Worm (Caenorhabditis elegans) whole organism, L2 larva: ENCODE measurements around the gene T21B4.3.

Experiments
- R02D3.7 ChIP-seq: fragments of 150-350 bp; optimal IDR thresholded peaks from 2 replicates; lab custom pipeline; 2014; ENCODE audit warnings: missing biosample characterization, missing genetic modification characterization
- aly-2 ChIP-seq: fragments of 150-350 bp; optimal IDR thresholded peaks from 2 replicates; lab custom pipeline; 2014; ENCODE audit warnings: missing biosample characterization, missing genetic modification characterization
- elt-3 ChIP-seq: sonication (generic microtip); optimal IDR thresholded peaks from 2 replicates; lab custom pipeline; 2017; ENCODE audit warnings: missing biosample characterization, missing genetic modification characterization
- fos-1 ChIP-seq: fragments of 150-350 bp; optimal IDR thresholded peaks from 2 replicates; lab custom pipeline; 2014; ENCODE audit warnings: missing biosample characterization, missing genetic modification characterization
- nhr-10 ChIP-seq: sonication (generic microtip); optimal IDR thresholded peaks from 2 replicates; lab custom pipeline; 2017; ENCODE audit warnings: missing biosample characterization, missing genetic modification characterization
- sem-4 ChIP-seq: fragments of 150-350 bp; optimal IDR thresholded peaks from 2 replicates; lab custom pipeline; 2014; ENCODE audit warnings: missing biosample characterization, missing genetic modification reagents, missing genetic modification characterization
- unc-62 ChIP-seq: fragments of 150-350 bp; optimal IDR thresholded peaks from 2 replicates; lab custom pipeline; 2014; ENCODE audit warnings: missing biosample characterization, missing genetic modification reagents, missing genetic modification characterization

- TF ChIP-seq fos-1 (tag; lab: Kevin White, UChicago) = no peak
- no peak for TF ChIP-seq elt-3
- TF ChIP-seq sem-4 (tag; lab: Kevin White, UChicago) = no peak
- no peak for TF ChIP-seq aly-2
- TF ChIP-seq nhr-10 (tag; lab: Kevin White, UChicago) = no peak
- TF ChIP-seq R02D3.7 (tag; lab: Kevin White, UChicago) = no peak
- no peak for TF ChIP-seq unc-62 (GFP tag; lab: Kevin White, UChicago)
Measured at ce11 chrII:12448241-12448640, 48.6 kb downstream of the T21B4.3 start, which contains the start of gene srh-27.
